Worm (Caenorhabditis elegans) whole organism, L1 larva: ENCODE results near the gene ZC21.6.

Source experiments
- C34B4.2 ChIP-seq: sonication (generic microtip); optimal IDR thresholded peaks from 2 replicates; lab custom pipeline; 2017; ENCODE audit warnings: mild to moderate bottlenecking, missing genetic modification characterization, missing compliant biosample characterization
- aly-2 ChIP-seq: fragments of 150-350 bp; optimal IDR thresholded peaks from 2 replicates; lab custom pipeline; 2014; ENCODE audit warnings: missing biosample characterization, missing genetic modification characterization
- ama-1 ChIP-seq: fragments of 150-350 bp; optimal IDR thresholded peaks from 2 replicates; lab custom pipeline; 2014
- blmp-1 ChIP-seq: fragments of 150-350 bp; optimal IDR thresholded peaks from 2 replicates; lab custom pipeline; 2014; ENCODE audit warnings: missing biosample characterization, missing genetic modification characterization
- ceh-63 ChIP-seq: fragments of 200-800 bp; sonication (Bioruptor generic); optimal IDR thresholded peaks from 2 replicates; lab custom pipeline; 2018; ENCODE audit warnings: mild to moderate bottlenecking, missing genetic modification characterization, missing compliant biosample characterization
- ceh-8 ChIP-seq: fragments of 200-800 bp; sonication (Bioruptor generic); optimal IDR thresholded peaks from 2 replicates; lab custom pipeline; 2018; ENCODE audit warnings: mild to moderate bottlenecking, missing genetic modification characterization, moderate library complexity, missing compliant biosample characterization
- ceh-90 ChIP-seq: sonication (generic microtip); optimal IDR thresholded peaks from 2 replicates; lab custom pipeline; 2016; ENCODE audit warnings: missing genetic modification characterization, missing compliant biosample characterization
- ces-1 ChIP-seq: fragments of 150-350 bp; optimal IDR thresholded peaks from 2 replicates; lab custom pipeline; 2014; ENCODE audit warnings: missing biosample characterization, missing genetic modification reagents, missing genetic modification characterization
- efl-1 ChIP-seq, 4 experiments: fragments of 150-350 bp; optimal IDR thresholded peaks in 3 of 4; peaks in 1 of 4; 1 replicate in 1 of 4; 2 replicates in 3 of 4; lab custom pipeline; 2014; ENCODE audit warnings: missing biosample characterization in 2 of 4, missing genetic modification characterization in 2 of 4, missing genetic modification reagents in 2 of 4
- egl-13 ChIP-seq: sonication (generic microtip); optimal IDR thresholded peaks from 2 replicates; lab custom pipeline; 2016; ENCODE audit warnings: missing genotype, missing genetic modification reagents, missing genetic modification characterization, missing compliant biosample characterization
- elt-2 ChIP-seq: sonication (generic microtip); optimal IDR thresholded peaks from 2 replicates; lab custom pipeline; 2016; ENCODE audit warnings: missing genetic modification characterization, mild to moderate bottlenecking, inconsistent platforms, missing compliant biosample characterization, missing genetic modification reagents
- fkh-8 ChIP-seq: sonication (generic microtip); optimal IDR thresholded peaks from 2 replicates; lab custom pipeline; 2016; ENCODE audit warnings: mild to moderate bottlenecking, missing genetic modification characterization, missing compliant biosample characterization
- fos-1 ChIP-seq: fragments of 150-350 bp; optimal IDR thresholded peaks from 2 replicates; lab custom pipeline; 2014; ENCODE audit warnings: missing biosample characterization, missing genetic modification characterization
- isw-1 ChIP-seq: fragments of 200-800 bp; sonication (Bioruptor generic); IDR thresholded peaks from 2 replicates; pipeline ENCODE4 v1.3.6; 2022; ENCODE audit warnings: missing genetic modification characterization, missing compliant biosample characterization
- lin-14 ChIP-seq: fragments of 200-800 bp; sonication (Bioruptor generic); optimal IDR thresholded peaks from 2 replicates; lab custom pipeline; 2018; ENCODE audit warnings: mild to moderate bottlenecking, missing genetic modification characterization, moderate library complexity, missing compliant biosample characterization
- lin-15B ChIP-seq: fragments of 150-350 bp; sonication (generic microtip); optimal IDR thresholded peaks from 3 replicates; lab custom pipeline; 2014; ENCODE audit warnings: missing biosample characterization, missing genetic modification characterization
- lsy-2 ChIP-seq, 2 experiments: fragments of 150-350 bp; optimal IDR thresholded peaks; 2 replicates each; lab custom pipeline; 2014; ENCODE audit warnings: missing biosample characterization in 2 of 2, missing genetic modification characterization in 2 of 2
- mab-9 ChIP-seq: fragments of 200-800 bp; sonication (Bioruptor generic); IDR thresholded peaks from 2 replicates; pipeline ENCODE4 v1.3.6; 2022; ENCODE audit warnings: missing genetic modification reagents, missing genetic modification characterization, missing compliant biosample characterization
- mef-2 ChIP-seq: fragments of 150-350 bp; optimal IDR thresholded peaks from 2 replicates; lab custom pipeline; 2014; ENCODE audit warnings: missing biosample characterization, missing genetic modification characterization
- mep-1 ChIP-seq: fragments of 150-350 bp; optimal IDR thresholded peaks from 2 replicates; lab custom pipeline; 2014; ENCODE audit warnings: missing biosample characterization, missing genetic modification characterization
- nhr-20 ChIP-seq: sonication (generic microtip); optimal IDR thresholded peaks from 2 replicates; lab custom pipeline; 2016; ENCODE audit warnings: mild to moderate bottlenecking, missing genetic modification characterization, missing compliant biosample characterization
- nhr-71 ChIP-seq: sonication (generic microtip); optimal IDR thresholded peaks from 2 replicates; lab custom pipeline; 2016; ENCODE audit warnings: mild to moderate bottlenecking, missing genetic modification characterization, moderate library complexity, missing compliant biosample characterization
- nhr-85 ChIP-seq: sonication (generic microtip); peaks from one replicate; lab custom pipeline; 2016; ENCODE audit warnings: missing genetic modification characterization, inconsistent platforms, missing compliant biosample characterization
- nhr-90 ChIP-seq: sonication (generic microtip); optimal IDR thresholded peaks from 2 replicates; lab custom pipeline; 2016; ENCODE audit warnings: mild to moderate bottlenecking, missing genetic modification characterization, missing compliant biosample characterization; ENCODE audit not compliant: poor library complexity
- pag-3 ChIP-seq: sonication (generic microtip); optimal IDR thresholded peaks from 2 replicates; lab custom pipeline; 2017; ENCODE audit warnings: missing genetic modification characterization, mild to moderate bottlenecking, missing compliant biosample characterization, antibody characterized with exemption, borderline replicate concordance; ENCODE audit not compliant: insufficient read depth
- pax-3 ChIP-seq: fragments of 200-800 bp; sonication (Bioruptor generic); optimal IDR thresholded peaks from 2 replicates; lab custom pipeline; 2018; ENCODE audit warnings: mild to moderate bottlenecking, missing genetic modification characterization, moderate library complexity, missing compliant biosample characterization
- pqm-1 ChIP-seq: sonication (generic microtip); optimal IDR thresholded peaks from 3 replicates; lab custom pipeline; 2017; ENCODE audit warnings: missing biosample characterization, missing genetic modification characterization
- skn-1 ChIP-seq: fragments of 150-350 bp; optimal IDR thresholded peaks from 2 replicates; lab custom pipeline; 2014; ENCODE audit warnings: missing biosample characterization, missing genetic modification characterization
- snpc-4 ChIP-seq: fragments of 150-350 bp; optimal IDR thresholded peaks from 2 replicates; lab custom pipeline; 2014; ENCODE audit warnings: missing biosample characterization, missing genetic modification characterization
- snu-23 ChIP-seq: sonication (generic microtip); optimal IDR thresholded peaks from 2 replicates; lab custom pipeline; 2016; ENCODE audit warnings: missing genetic modification characterization, missing compliant biosample characterization
- sptf-1 ChIP-seq: fragments of 150-350 bp; optimal IDR thresholded peaks from 2 replicates; lab custom pipeline; 2014; ENCODE audit warnings: missing biosample characterization, missing genetic modification characterization
- unc-86 ChIP-seq: sonication (generic microtip); optimal IDR thresholded peaks from 2 replicates; lab custom pipeline; 2016; ENCODE audit warnings: missing genetic modification characterization, missing compliant biosample characterization
- zag-1 ChIP-seq: fragments of 150-350 bp; optimal IDR thresholded peaks from 2 replicates; lab custom pipeline; 2014; ENCODE audit warnings: missing biosample characterization, missing genetic modification characterization

Gene ZC21.6

ce11 chrIII:8504176-8504763 lies 41.1 kb downstream of the ZC21.6 start (continued):
- TF ChIP-seq ceh-63 (no peak), ceh-8 (no peak), snpc-4 (tag; lab: Kevin White, UChicago) (no peak)
- TF ChIP-seq, all 84 proteins: peak for 5

DNA sequence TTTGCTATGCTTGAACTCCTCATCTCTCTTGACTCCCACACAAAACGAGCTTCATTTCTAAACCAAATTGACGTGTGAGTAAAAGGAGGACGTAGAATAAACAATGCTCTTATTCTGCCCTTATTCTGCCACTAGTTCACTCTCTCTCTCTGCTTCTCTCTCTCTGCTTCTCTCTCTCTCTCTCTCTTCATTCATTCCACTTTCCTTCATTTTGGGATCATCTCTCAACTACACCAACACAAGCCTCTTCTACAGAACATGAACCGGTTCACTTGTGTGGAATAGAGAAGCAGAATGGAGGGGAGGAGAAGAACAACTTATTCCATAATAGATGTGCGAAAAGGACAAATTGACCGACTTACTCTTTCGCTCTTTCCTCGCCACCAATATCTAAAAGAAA lies 42.1 kb downstream of the ZC21.6 start:
- TF ChIP-seq pag-3, result no peak
- TF ChIP-seq fos-1 (tag; lab: Kevin White, UChicago), result no peak
- TF ChIP-seq lin-14 (GFP tag; lab: Kevin White, UChicago), result peak; percentile 44
- peak; percentile 77 for TF ChIP-seq nhr-85 (tag; lab: Kevin White, UChicago)
- no peak for TF ChIP-seq pqm-1 (tag; lab: Kevin White, UChicago)
- peak; percentile 71 for TF ChIP-seq blmp-1
- no peak for TF ChIP-seq ceh-90 (tag; lab: Kevin White, UChicago)
- TF ChIP-seq nhr-71, result no peak
- no peak for TF ChIP-seq zag-1
- no peak for TF ChIP-seq lsy-2 (tag; optimal IDR thresholded peaks at IDR 0.05; lab: Kevin White, UChicago)
- no peak for TF ChIP-seq ceh-63
- TF ChIP-seq fkh-8, result no peak
- peak; percentile 36 for TF ChIP-seq unc-86 (tag; lab: Kevin White, UChicago)
- TF ChIP-seq elt-2 (tag; lab: Kevin White, UChicago), result no peak
- TF ChIP-seq mab-9 (GFP tag; lab: Robert Waterston, UW), result no peak
- TF ChIP-seq ces-1 (GFP tag; lab: Kevin White, UChicago), result no peak
- TF ChIP-seq pax-3, result no peak
- no peak for TF ChIP-seq C34B4.2 (tag; lab: Kevin White, UChicago)
- no peak for TF ChIP-seq mef-2 (tag; lab: Kevin White, UChicago)
- TF ChIP-seq isw-1 (GFP tag; lab: Robert Waterston, UW), result no peak
- no peak for TF ChIP-seq skn-1 (tag; lab: Kevin White, UChicago)
- TF ChIP-seq nhr-90 (tag; lab: Kevin White, UChicago), result no peak
- peak in 1 of 2 experiments; percentile 22 for TF ChIP-seq efl-1 (optimal IDR thresholded peaks at IDR 0.05; lab: Kevin White, UChicago)
- TF ChIP-seq efl-1 (GFP tag; optimal IDR thresholded peaks at IDR 0.05 in 1 of 2; lab: Kevin White, UChicago), result no peak
- no peak for TF ChIP-seq egl-13 (tag; lab: Kevin White, UChicago)
- no peak for TF ChIP-seq ama-1 (lab: Kevin White, UChicago)
- TF ChIP-seq, all 84 proteins: peak for 5

- no peak for TF ChIP-seq ceh-90 (tag; lab: Kevin White, UChicago)
- no peak for TF ChIP-seq mep-1 (tag; lab: Kevin White, UChicago)
- TF ChIP-seq nhr-20 (tag; lab: Kevin White, UChicago), result no peak
- no peak for TF ChIP-seq lin-15B (tag; lab: Kevin White, UChicago)
- TF ChIP-seq snpc-4 (tag; lab: Kevin White, UChicago), result no peak
- no peak for TF ChIP-seq aly-2 (tag; lab: Kevin White, UChicago)
- TF ChIP-seq ceh-8, result no peak
- TF ChIP-seq snu-23 (GFP tag; lab: Kevin White, UChicago), result no peak
- no peak for TF ChIP-seq sptf-1 (tag; lab: Kevin White, UChicago)
Observed at ce11 chrIII:8494708-8495107, 50.7 kb downstream of the ZC21.6 start, which contains the start of gene pac-1. Gene pac-1, plus strand, starts transcription at chrIII:8495008.
